Fruit fly (Drosophila melanogaster): ENCODE data around the gene CG9932.

DNA sequence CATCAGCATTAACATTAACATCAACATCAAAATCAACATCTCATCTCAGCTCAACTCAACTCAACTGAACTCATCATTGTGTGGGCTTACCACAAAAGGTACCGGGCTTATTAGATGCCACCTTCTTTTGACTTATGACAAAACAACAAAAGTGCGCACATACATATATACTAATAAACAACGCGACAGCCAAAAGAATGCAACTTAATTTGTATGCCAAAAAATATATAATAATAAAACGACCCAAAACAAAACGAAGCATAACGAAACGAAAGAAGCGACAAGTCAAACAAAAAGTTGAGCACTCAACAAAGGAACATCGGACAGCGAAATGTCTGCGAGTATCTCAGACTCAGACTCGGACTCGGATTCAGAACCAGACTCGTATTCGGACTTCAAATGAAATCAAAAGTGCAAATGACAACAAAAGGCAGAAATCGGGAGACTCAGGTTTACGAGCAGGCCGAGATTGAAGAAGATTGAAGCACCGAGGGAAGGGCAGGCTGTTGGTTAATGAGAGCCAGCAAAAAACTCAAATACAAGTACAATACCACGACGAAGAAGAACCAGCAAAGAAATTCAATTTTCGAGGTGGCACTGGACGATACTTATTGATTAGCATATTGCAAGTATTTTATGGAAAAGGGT, 9.8 kb upstream of the CG9932 start:
- TF ChIP-seq usp (GFP tag; optimal IDR thresholded peaks at IDR 0.05) (no peak), Dfd (GFP tag; optimal IDR thresholded peaks at IDR 0.05) (no peak), Vsx2 (GFP tag; optimal IDR thresholded peaks at IDR 0.05; ENCODE audit: partially characterized antibody) (no peak), Hr78 (GFP tag; optimal IDR thresholded peaks at IDR 0.05) (no peak), dsf (GFP tag; optimal IDR thresholded peaks at IDR 0.05; ENCODE audit: borderline replicate concordance) (no peak)
